Fruit fly (Drosophila melanogaster): ENCODE data around the gene Rev1.
A peak's percentile ranks its signal among the peaks of the same experiment; 100 is the strongest.

The Rev1 gene

DNA sequence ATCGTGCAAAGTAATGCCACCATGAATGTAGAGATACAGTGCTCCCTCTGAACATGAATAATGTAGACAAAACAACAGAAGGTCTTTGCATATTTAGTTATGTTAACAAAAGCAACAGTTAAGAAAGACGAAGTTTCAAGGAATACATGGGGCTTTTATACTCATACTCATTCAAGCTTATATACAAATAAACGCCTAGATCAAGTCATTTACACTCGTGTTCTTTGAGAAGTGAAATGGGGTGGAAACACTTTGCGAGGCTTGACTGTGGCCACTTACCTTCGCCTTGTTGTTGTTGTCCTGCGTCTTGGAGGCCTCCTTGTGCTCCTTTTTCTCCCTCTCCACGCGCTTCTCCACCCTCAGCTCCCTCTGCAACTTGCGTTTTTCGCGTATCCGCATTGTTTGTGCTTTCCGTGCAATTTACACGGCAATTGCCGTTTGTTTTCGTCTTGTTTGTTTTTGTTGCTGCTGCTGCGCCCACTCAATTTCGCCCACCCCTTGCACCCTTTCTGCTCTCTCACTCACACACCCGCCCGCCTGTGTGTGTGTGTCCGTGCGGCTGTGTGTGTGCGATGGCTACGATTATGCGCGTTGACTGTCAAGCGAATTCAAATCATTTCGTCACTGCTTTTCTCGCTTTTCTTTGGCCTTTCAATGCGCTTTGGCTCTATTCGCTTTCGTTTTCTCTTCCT lies 30.7 kb downstream of the Rev1 start:
- TF ChIP-seq Clk (GFP tag; optimal IDR thresholded peaks at IDR 0.05) (no peak), Crg-1 (GFP tag; optimal IDR thresholded peaks at IDR 0.05) (no peak), CG1620 (GFP tag; optimal IDR thresholded peaks at IDR 0.05) (no peak), CG7101 (tag; optimal IDR thresholded peaks at IDR 0.05) (no peak), CG33017 (tag; optimal IDR thresholded peaks at IDR 0.05) (no peak), ovo (GFP tag; optimal IDR thresholded peaks at IDR 0.05) (no peak), CG14711 (tag; optimal IDR thresholded peaks at IDR 0.05) (no peak), CG12768 (GFP tag; optimal IDR thresholded peaks at IDR 0.05) (no peak), Mnt (GFP tag; optimal IDR thresholded peaks at IDR 0.05) (peak; percentile 1), pad (GFP tag; optimal IDR thresholded peaks at IDR 0.05) (no peak), CG5204 (GFP tag; optimal IDR thresholded peaks at IDR 0.05) (no peak), tj (GFP tag; optimal IDR thresholded peaks at IDR 0.05) (peak; percentile 56), cnc (optimal IDR thresholded peaks at IDR 0.05) (no peak), Hr96 (GFP tag; optimal IDR thresholded peaks at IDR 0.05) (peak; percentile 3), CG7045 (GFP tag; optimal IDR thresholded peaks at IDR 0.05) (no peak), bab1 (GFP tag; optimal IDR thresholded peaks at IDR 0.05) (no peak), kay (GFP tag; ENCODE audit: borderline replicate concordance) (no peak), CG11617 (GFP tag; optimal IDR thresholded peaks at IDR 0.05) (no peak)

DNA sequence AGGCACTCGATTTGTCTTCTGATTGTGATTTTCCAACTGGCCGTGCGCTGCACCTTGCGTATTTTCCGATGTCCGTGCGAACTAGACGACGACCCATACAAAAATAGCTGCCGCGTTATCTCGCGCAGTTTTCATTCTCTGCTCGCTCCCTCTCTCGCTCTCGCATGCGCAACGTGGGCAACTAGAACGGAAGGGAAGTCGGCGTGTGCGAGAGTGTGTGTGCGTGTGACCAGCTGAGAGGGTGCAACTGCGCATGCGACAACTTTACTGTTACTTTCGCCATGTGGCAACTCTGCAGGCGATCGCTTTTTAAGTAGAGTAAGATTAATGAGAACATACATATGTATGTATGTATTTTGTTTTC lies 31.3 kb downstream of the Rev1 start, which contains the start of gene ebd1:
ebd1 (minus strand) TSS at position 109 of the 364 bp plus-strand sequence.
- TF ChIP-seq ovo (GFP tag; optimal IDR thresholded peaks at IDR 0.05) (peak; percentile 92), tj (GFP tag; optimal IDR thresholded peaks at IDR 0.05) (peak; percentile 31), pad (GFP tag; optimal IDR thresholded peaks at IDR 0.05) (peak; percentile 30), CG14711 (tag; optimal IDR thresholded peaks at IDR 0.05) (peak; percentile 52), CG7045 (GFP tag; optimal IDR thresholded peaks at IDR 0.05) (no peak), Mnt (GFP tag; optimal IDR thresholded peaks at IDR 0.05) (peak; percentile 25), Clk (GFP tag; optimal IDR thresholded peaks at IDR 0.05) (no peak)

DNA sequence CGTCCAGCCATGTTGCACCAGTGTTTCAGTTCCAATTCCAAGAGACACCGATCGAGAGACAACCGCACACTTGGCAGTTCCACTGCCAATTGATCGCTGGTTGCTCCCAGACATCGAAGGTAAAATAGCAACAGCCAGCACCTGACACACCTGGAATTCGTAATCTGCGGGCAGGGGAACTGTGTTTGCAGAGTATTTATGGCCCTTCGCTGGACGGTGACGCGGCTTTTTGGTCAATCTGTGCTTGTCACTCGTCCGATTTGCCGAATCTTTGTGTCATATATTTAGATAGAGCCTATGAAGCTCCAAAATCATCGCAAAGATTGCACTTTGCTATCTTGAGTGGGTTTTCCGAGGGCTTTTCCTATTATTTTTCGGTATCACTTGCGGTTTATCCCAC lies 33.7 kb downstream of the Rev1 start, which contains the start of gene hiro:
hiro (minus strand) TSS at position 101 of the 400 bp plus-strand sequence.
- TF ChIP-seq cic (GFP tag; optimal IDR thresholded peaks at IDR 0.05) (no peak), bab1 (GFP tag; optimal IDR thresholded peaks at IDR 0.05) (no peak), CG5204 (GFP tag; optimal IDR thresholded peaks at IDR 0.05) (no peak), Hr96 (GFP tag; optimal IDR thresholded peaks at IDR 0.05) (no peak), pad (GFP tag; optimal IDR thresholded peaks at IDR 0.05) (no peak), CG12768 (GFP tag; optimal IDR thresholded peaks at IDR 0.05) (no peak), Clk (GFP tag; optimal IDR thresholded peaks at IDR 0.05) (no peak), Crg-1 (GFP tag; optimal IDR thresholded peaks at IDR 0.05) (no peak), CG33017 (tag; optimal IDR thresholded peaks at IDR 0.05) (no peak), cnc (optimal IDR thresholded peaks at IDR 0.05) (no peak), toe (GFP tag; optimal IDR thresholded peaks at IDR 0.05) (no peak), CG7045 (GFP tag; optimal IDR thresholded peaks at IDR 0.05) (no peak), kay (GFP tag; ENCODE audit: borderline replicate concordance) (no peak), CG1620 (GFP tag; optimal IDR thresholded peaks at IDR 0.05) (no peak), CG11617 (GFP tag; optimal IDR thresholded peaks at IDR 0.05) (no peak), tj (GFP tag; optimal IDR thresholded peaks at IDR 0.05) (no peak), ovo (GFP tag; optimal IDR thresholded peaks at IDR 0.05) (no peak), CG14711 (tag; optimal IDR thresholded peaks at IDR 0.05) (no peak), Mnt (GFP tag; optimal IDR thresholded peaks at IDR 0.05) (no peak), CG7101 (tag; optimal IDR thresholded peaks at IDR 0.05) (no peak)

DNA sequence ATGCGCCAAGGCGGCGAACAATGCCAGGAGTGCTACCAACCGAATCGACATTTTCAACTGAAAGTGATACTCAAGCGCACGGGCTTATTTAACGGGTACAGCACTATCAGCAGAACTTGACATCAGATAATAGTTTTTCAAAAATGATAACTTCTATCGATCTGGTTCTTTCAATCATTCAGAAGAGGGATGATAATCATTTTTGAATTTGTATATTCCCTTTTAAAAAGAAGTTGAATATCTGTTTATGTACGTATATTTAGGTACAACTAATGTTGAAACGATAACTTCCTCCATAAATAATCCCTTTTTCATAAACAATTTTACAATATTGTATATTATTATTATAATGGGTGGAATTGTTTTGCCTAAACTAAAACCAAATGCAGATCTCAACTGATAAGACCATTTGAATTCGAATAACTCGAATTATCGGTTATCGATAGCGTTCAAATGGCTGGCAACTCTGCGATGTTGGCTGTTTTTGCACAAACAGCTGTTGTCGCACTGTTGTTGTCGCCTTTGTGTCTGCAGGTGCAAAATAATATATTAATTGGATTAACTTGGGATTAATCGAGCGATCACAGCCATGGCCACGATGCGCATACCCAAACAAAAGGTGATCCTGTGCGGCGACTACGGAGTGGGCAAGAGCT lies 36.0 kb downstream of the Rev1 start, which contains the start of the genes CG32483 and RabX6:
CG32483 (minus strand) TSS at position 51 of the 656 bp plus-strand sequence.
RabX6 (plus strand) TSS at position 487 of the 656 bp plus-strand sequence.
- TF ChIP-seq bab1 (GFP tag; optimal IDR thresholded peaks at IDR 0.05) (peak; percentile 36), CG14711 (tag; optimal IDR thresholded peaks at IDR 0.05) (peak; percentile 73), CG33017 (tag; optimal IDR thresholded peaks at IDR 0.05) (no peak), kay (GFP tag; ENCODE audit: borderline replicate concordance) (no peak), toe (GFP tag; optimal IDR thresholded peaks at IDR 0.05) (no peak), Mnt (GFP tag; optimal IDR thresholded peaks at IDR 0.05) (no peak)

DNA sequence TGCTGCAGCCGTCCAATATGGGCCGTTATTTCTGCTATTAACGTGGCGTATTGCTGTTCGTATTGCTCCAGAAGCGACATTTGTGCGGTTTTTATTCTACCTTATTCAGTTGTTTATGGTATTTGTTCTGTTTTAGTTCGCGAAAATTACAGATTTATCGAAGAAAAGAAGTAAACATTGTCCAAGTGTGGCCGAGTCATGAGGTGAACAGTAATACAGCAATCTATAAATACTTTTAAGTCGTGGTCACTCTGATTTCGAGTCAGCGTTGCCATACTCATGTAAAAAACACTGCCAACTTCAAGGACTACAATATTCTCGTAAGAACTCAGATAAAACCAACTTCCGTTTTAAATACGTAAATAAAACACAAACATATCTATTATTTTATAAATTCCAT lies 38.5 kb downstream of the Rev1 start, which contains the start of gene Vti1a:
Vti1a (minus strand) TSS at position 221 of the 400 bp plus-strand sequence.
- TF ChIP-seq toe (GFP tag; optimal IDR thresholded peaks at IDR 0.05) (no peak), bab1 (GFP tag; optimal IDR thresholded peaks at IDR 0.05) (peak; percentile 36)

DNA sequence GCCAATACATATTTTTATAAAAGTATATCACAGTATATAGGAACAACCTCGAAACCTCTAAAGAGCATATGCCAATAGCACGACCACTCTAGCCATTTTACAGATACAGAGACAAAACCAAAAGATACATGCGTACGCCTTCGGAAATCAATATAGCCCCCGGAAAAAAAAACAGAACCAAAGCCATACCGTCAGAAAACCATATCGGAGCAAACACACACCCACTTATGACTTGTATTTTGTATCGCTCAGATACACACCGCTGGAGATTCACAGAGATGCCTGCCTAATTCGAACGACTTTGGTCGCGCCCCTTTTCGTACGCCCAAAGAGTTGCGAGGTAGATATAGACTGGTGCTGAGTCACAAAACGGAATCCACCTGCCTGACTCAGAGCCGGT lies 41.3 kb downstream of the Rev1 start:
- TF ChIP-seq CG11617 (GFP tag; optimal IDR thresholded peaks at IDR 0.05): no peak
- TF ChIP-seq Crg-1 (GFP tag; optimal IDR thresholded peaks at IDR 0.05): no peak
- no peak for TF ChIP-seq bab1 (GFP tag; optimal IDR thresholded peaks at IDR 0.05)
- TF ChIP-seq cic (GFP tag; optimal IDR thresholded peaks at IDR 0.05): no peak
- no peak for TF ChIP-seq CG1620 (GFP tag; optimal IDR thresholded peaks at IDR 0.05)
- no peak for TF ChIP-seq CG7045 (GFP tag; optimal IDR thresholded peaks at IDR 0.05)
- TF ChIP-seq kay (GFP tag; ENCODE audit: borderline replicate concordance): no peak
- no peak for TF ChIP-seq CG12768 (GFP tag; optimal IDR thresholded peaks at IDR 0.05)
- no peak for TF ChIP-seq pad (GFP tag; optimal IDR thresholded peaks at IDR 0.05)
- no peak for TF ChIP-seq Clk (GFP tag; optimal IDR thresholded peaks at IDR 0.05)
- no peak for TF ChIP-seq CG7101 (tag; optimal IDR thresholded peaks at IDR 0.05)
- no peak for TF ChIP-seq ovo (GFP tag; optimal IDR thresholded peaks at IDR 0.05)
- TF ChIP-seq cnc (optimal IDR thresholded peaks at IDR 0.05): no peak
- no peak for TF ChIP-seq CG5204 (GFP tag; optimal IDR thresholded peaks at IDR 0.05)

Data from whole organism, adult.